Worm (Caenorhabditis elegans) whole organism, L4 larva: ENCODE results near the gene odd-1.

Experiments
- dpl-1 ChIP-seq: fragments of 150-350 bp; optimal IDR thresholded peaks from 2 replicates; lab custom pipeline; 2014; ENCODE audit warnings: missing biosample characterization, missing genetic modification reagents, missing genetic modification characterization
- jun-1 ChIP-seq: fragments of 150-350 bp; optimal IDR thresholded peaks from 2 replicates; lab custom pipeline; 2014; ENCODE audit warnings: missing biosample characterization, missing genetic modification reagents, missing genetic modification characterization
- nhr-237 ChIP-seq: sonication (generic microtip); optimal IDR thresholded peaks from 2 replicates; lab custom pipeline; 2017; ENCODE audit warnings: missing biosample characterization, missing genetic modification characterization
- nhr-25 ChIP-seq: sonication (generic microtip); optimal IDR thresholded peaks from 2 replicates; lab custom pipeline; 2017; ENCODE audit warnings: missing genetic modification characterization, mild to moderate bottlenecking, missing compliant biosample characterization, antibody characterized with exemption, moderate library complexity, borderline replicate concordance; ENCODE audit not compliant: insufficient read depth
- nhr-6 ChIP-seq: fragments of 150-350 bp; optimal IDR thresholded peaks from 2 replicates; lab custom pipeline; 2014; ENCODE audit warnings: missing biosample characterization, missing genetic modification characterization
- nhr-77 ChIP-seq: fragments of 150-350 bp; optimal IDR thresholded peaks from 2 replicates; lab custom pipeline; 2014; ENCODE audit warnings: missing biosample characterization, missing genetic modification characterization
- pha-4 ChIP-seq, 2 experiments: fragments of 150-350 bp in 1 of 2; fragments of 200-800 bp in 1 of 2; sonication (Bioruptor generic) in 1 of 2; IDR thresholded peaks in 1 of 2; optimal IDR thresholded peaks in 1 of 2; 2 replicates each; pipeline versions ENCODE4 v1.3.6 to Lab custom; 2014 to 2022; ENCODE audit warnings: missing genetic modification characterization in 2 of 2, missing genetic modification reagents in 2 of 2, missing biosample characterization in 1 of 2, missing compliant biosample characterization in 1 of 2
- sdz-12 ChIP-seq: fragments of 200-800 bp; sonication (Bioruptor generic); optimal IDR thresholded peaks from 2 replicates; lab custom pipeline; 2018; ENCODE audit warnings: mild to moderate bottlenecking, missing genetic modification characterization, missing compliant biosample characterization
- skn-1 ChIP-seq: fragments of 150-350 bp; optimal IDR thresholded peaks from 2 replicates; lab custom pipeline; 2014; ENCODE audit warnings: missing biosample characterization, missing genetic modification characterization
- spr-3 ChIP-seq: fragments of 200-800 bp; sonication (Bioruptor generic); optimal IDR thresholded peaks from 2 replicates; lab custom pipeline; 2018; ENCODE audit warnings: mild to moderate bottlenecking, missing genetic modification characterization, missing compliant biosample characterization
- unc-39 ChIP-seq: sonication (generic microtip); optimal IDR thresholded peaks from 2 replicates; lab custom pipeline; 2017; ENCODE audit warnings: missing biosample characterization, missing genetic modification characterization
- unc-62 ChIP-seq, 3 experiments: fragments of 150-350 bp in 1 of 3; sonication (generic microtip); optimal IDR thresholded peaks in 2 of 3; peaks in 1 of 3; 1 replicate in 1 of 3; 2 replicates in 2 of 3; lab custom pipeline; 2014 to 2017; ENCODE audit warnings: missing biosample characterization in 3 of 3, missing genetic modification characterization in 3 of 3, missing genetic modification reagents in 3 of 3, missing genotype in 1 of 3
- zag-1 ChIP-seq: fragments of 150-350 bp; optimal IDR thresholded peaks from 2 replicates; lab custom pipeline; 2014; ENCODE audit warnings: missing biosample characterization, missing genetic modification characterization
- ztf-11 ChIP-seq: fragments of 150-350 bp; optimal IDR thresholded peaks from 2 replicates; lab custom pipeline; 2014; ENCODE audit warnings: missing biosample characterization, missing genetic modification characterization

- TF ChIP-seq jun-1 (no peak), dpl-1 (GFP tag; lab: Kevin White, UChicago) (no peak), zag-1 (no peak), nhr-6 (no peak), nhr-77 (tag; lab: Kevin White, UChicago) (no peak), unc-62 (GFP tag; optimal IDR thresholded peaks at IDR 0.05 in 1 of 2; lab: Kevin White, UChicago) (no peak), unc-62 (tag; optimal IDR thresholded peaks at IDR 0.05; lab: Kevin White, UChicago) (no peak), pha-4 (GFP tag; IDR thresholded peaks at IDR 0.05; lab: Robert Waterston, UW) (no peak), pha-4 (tag; optimal IDR thresholded peaks at IDR 0.05; lab: Kevin White, UChicago) (no peak), skn-1 (no peak), unc-39 (tag; lab: Kevin White, UChicago) (no peak), nhr-237 (tag; lab: Kevin White, UChicago) (no peak), ztf-11 (tag; lab: Kevin White, UChicago) (no peak), sdz-12 (no peak), spr-3 (GFP tag; lab: Kevin White, UChicago) (no peak), nhr-25 (tag; lab: Kevin White, UChicago) (no peak)
Measured at ce11 chrIII:7103940-7104440, 4.1 kb upstream of the odd-1 start, which contains the start of gene cpg-2.
